Worm (Caenorhabditis elegans): ENCODE data around the gene mrps-18.C.
A peak's percentile ranks its signal among the peaks of the same experiment; 100 is the strongest.

The mrps-18.C gene

DNA sequence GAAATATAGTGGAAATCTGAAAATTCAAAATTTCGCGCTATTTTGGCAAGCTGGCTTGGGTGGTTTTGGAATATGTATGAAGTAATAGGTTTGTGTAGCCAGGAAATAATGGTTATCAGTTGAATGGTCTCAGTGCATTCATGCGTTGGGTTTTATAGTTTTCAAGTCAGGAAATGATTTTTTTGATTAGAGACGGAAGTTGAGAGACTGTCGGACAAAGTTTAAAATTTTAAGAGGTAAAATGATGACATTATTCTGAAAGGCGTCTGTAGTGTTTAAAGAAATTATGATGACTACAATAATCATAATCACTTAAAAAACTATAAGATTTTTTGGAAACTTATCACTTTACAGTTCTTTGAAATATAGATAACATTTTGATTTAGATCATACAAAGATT, 34.5 kb upstream of the mrps-18.C start, which contains the start of gene C18H9.6 (continued):
- TF ChIP-seq skn-1 (tag; optimal IDR thresholded peaks at IDR 0.05) (peak; percentile 77), pha-4 (tag; optimal IDR thresholded peaks at IDR 0.05) (no peak), jun-1 (tag; optimal IDR thresholded peaks at IDR 0.05) (peak; percentile 9), unc-39 (tag; optimal IDR thresholded peaks at IDR 0.05) (no peak), nhr-237 (tag; optimal IDR thresholded peaks at IDR 0.05) (no peak), egl-5 (tag; optimal IDR thresholded peaks at IDR 0.05) (no peak), nhr-25 (tag; optimal IDR thresholded peaks at IDR 0.05) (no peak)

DNA sequence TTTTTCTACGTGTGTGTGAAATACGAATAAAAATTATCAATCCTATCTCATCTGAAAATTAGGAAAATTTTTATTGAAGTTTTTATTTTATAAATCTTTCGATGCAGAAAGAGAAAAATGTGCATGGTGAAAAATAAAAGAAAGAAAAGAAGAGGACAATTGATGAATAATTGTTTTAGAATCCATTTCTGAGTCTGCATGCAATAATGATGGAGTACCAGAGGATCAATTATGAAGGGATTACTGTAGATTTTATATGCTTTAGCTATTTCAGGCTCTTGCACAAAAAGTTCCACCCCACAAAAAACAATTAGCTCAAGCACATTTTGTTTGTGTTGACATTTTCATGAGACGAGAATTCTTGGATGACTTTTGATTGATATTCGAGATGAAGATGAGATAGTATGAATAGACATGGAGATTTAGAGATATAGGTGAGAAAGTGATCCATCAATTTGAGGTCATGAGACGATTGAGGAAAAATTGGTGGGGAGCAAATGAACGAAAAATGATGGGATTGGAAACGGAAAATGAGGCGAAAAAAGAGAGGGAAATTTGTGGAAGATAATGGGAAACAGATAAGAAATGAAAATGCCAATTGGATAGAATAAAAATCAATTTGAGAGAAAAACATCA, 30.3 kb upstream of the mrps-18.C start, which contains the start of gene rpy-1:
rpy-1 (minus strand) TSS at position 51 of the 636 bp plus-strand sequence.
- TF ChIP-seq ZK546.5 (tag; optimal IDR thresholded peaks at IDR 0.05): no peak
- TF ChIP-seq mdl-1 (tag; optimal IDR thresholded peaks at IDR 0.05): no peak
- peak; percentile 32 for TF ChIP-seq egl-5 (tag; optimal IDR thresholded peaks at IDR 0.05)
- peak; percentile 46 for TF ChIP-seq lin-39 (tag; optimal IDR thresholded peaks at IDR 0.05)
- TF ChIP-seq nfya-1 (tag; optimal IDR thresholded peaks at IDR 0.05; ENCODE audit: insufficient read depth): peak; percentile 0

DNA sequence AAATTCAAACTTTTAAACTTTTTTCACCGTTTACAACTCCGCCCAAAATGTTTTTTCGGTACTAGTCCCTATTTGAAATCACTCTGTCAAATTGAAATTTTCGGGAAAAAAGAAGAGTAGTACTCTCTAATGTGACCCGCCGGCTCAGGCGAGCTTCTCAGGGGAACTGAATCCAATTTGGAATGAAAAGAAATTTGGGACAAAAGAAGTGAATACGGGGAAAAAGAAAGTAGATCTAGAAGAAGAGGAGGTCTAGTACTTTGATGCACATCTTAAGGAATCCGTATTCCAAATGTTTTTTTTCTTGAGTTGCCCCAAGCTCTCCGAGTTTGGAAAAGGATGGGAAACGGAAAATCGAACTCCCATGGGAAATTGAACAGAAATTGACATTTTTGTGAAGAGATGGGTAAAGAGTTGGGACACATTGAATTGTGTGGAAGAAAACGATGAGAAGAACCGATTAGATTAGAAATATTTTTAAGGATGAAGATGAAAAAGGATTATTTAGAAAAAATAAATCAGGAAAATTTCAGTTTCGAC, 29.4 kb upstream of the mrps-18.C start:
- TF ChIP-seq fkh-10 (GFP tag; optimal IDR thresholded peaks at IDR 0.05) (peak; percentile 44), tbx-2 (tag; optimal IDR thresholded peaks at IDR 0.05) (no peak)

DNA sequence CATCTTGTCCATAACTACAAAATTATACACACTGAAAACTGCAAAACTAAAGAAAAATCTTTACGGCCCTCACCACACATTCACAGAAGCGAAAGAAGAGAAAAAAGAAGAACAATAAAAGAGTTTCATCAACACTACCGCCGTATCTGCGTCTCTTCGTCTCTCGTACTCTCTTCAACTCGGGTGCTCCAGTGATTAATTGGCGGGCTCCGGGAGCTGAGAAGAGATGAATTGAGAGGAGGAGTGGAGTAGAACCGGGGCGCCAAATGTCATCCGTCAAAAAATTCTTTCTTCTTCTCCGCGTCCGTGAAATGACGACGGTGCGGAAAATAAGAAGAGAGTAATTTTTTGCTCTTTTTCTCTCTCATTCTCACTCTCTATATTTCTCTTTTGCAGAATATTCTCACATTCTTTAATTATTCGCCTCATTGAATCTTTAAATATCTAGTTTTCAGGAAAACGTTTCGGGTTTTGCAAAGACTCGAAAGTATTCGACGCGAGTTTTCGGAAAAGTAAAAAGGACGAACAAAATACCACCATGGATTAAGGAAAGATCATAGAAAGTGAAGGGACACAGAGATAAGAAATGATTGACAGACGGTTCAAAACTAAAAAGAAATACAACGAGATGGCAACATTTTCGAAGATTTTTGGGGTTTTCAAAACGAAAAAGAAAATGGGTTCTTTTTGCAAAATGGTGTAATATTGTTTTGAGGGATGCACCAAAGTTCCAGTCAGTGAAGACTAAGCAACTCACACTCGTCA, 28.3 kb upstream of the mrps-18.C start:
- TF ChIP-seq R02D3.7 (tag; optimal IDR thresholded peaks at IDR 0.05) (no peak), snpc-4 (tag; optimal IDR thresholded peaks at IDR 0.05) (no peak), aly-2 (tag; optimal IDR thresholded peaks at IDR 0.05) (no peak), nhr-11 (tag; optimal IDR thresholded peaks at IDR 0.05) (no peak), elt-1 (tag; optimal IDR thresholded peaks at IDR 0.05) (peak; percentile 0), fkh-2 (tag; optimal IDR thresholded peaks at IDR 0.05) (no peak), nhr-23 (tag; optimal IDR thresholded peaks at IDR 0.05) (no peak), nhr-67 (tag; optimal IDR thresholded peaks at IDR 0.05) (no peak), unc-62 (GFP tag; optimal IDR thresholded peaks at IDR 0.05) (peak; percentile 27), nfya-1 (tag; optimal IDR thresholded peaks at IDR 0.05; ENCODE audit: insufficient read depth) (peak; percentile 52), lin-39 (tag; optimal IDR thresholded peaks at IDR 0.05) (peak; percentile 96), ZK546.5 (tag; optimal IDR thresholded peaks at IDR 0.05) (no peak)

DNA sequence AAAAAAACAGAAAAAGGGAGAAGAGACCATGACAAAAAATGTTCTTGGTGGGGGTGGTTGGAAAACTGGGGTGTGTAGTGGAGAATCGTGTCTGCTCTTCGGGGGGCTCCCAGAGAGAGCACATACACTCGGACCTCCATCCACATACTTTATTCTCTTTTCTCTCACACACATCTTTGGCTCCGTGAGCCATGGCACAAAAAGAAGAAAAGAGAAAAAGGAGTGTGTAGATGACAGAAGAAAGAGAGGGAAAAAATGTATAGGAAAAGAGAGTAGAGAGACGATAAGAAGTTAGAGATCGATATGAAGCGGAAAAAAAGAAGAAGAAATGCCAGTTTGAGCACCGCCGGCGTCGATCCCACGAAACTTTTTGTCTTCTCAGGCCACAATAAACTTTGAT, 27.0 kb upstream of the mrps-18.C start:
- TF ChIP-seq eor-1 (tag; optimal IDR thresholded peaks at IDR 0.05): no peak
- TF ChIP-seq egl-5 (tag; optimal IDR thresholded peaks at IDR 0.05): peak; percentile 18
- peak; percentile 78 for TF ChIP-seq nfya-1 (tag; optimal IDR thresholded peaks at IDR 0.05; ENCODE audit: insufficient read depth)
- no peak for TF ChIP-seq ztf-11 (tag; optimal IDR thresholded peaks at IDR 0.05)
- TF ChIP-seq hmg-11 (tag; optimal IDR thresholded peaks at IDR 0.05): peak; percentile 37
- TF ChIP-seq ceh-82 (tag; optimal IDR thresholded peaks at IDR 0.05): no peak
- no peak for TF ChIP-seq fkh-10 (GFP tag; optimal IDR thresholded peaks at IDR 0.05)
- no peak for TF ChIP-seq egl-27 (tag; optimal IDR thresholded peaks at IDR 0.05)
- peak; percentile 15 for TF ChIP-seq unc-62 (GFP tag; optimal IDR thresholded peaks at IDR 0.05)
- TF ChIP-seq lin-15B (tag; optimal IDR thresholded peaks at IDR 0.05): peak; percentile 21
- peak; percentile 65 for TF ChIP-seq lin-39 (tag; optimal IDR thresholded peaks at IDR 0.05)

DNA sequence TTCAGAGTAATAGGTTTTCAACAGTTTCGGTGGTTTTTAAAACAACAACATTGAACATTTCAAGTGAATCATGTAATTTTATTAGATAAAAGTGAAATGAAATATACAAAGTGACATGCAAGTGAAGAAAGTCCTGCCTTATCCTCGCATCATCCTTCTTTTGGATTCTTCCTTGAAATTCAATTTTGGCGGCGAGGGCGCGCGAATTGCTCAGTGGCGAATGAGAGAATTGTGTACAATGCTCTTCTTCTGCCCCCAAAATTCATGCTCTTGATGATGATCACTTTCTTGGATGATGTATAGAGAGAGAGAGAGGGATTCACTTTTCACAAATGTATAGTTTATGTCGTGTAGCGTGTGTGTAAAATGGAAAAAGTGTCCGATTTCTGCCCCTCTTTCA, 26.3 kb upstream of the mrps-18.C start:
- TF ChIP-seq elt-1 (tag; optimal IDR thresholded peaks at IDR 0.05) (no peak), ama-1 (optimal IDR thresholded peaks at IDR 0.05) (peak; percentile 74), lsy-12 (tag; optimal IDR thresholded peaks at IDR 0.05) (no peak), nhr-23 (tag; optimal IDR thresholded peaks at IDR 0.05) (peak; percentile 3), fkh-10 (GFP tag; optimal IDR thresholded peaks at IDR 0.05) (peak; percentile 86), nhr-43 (tag; optimal IDR thresholded peaks at IDR 0.05; ENCODE audit: poor library complexity, severe bottlenecking) (peak; percentile 26)

Measured in whole organism, L3 larva.